Worm (Caenorhabditis elegans) whole organism, young adult: Measurements from ENCODE around the gene C02B10.3.
"Not testable (repeated sequence)": the region's sequence is repeated elsewhere in the genome, so short reads cannot be mapped to it uniquely, and the experiment has no call there.

Experiments
- F23B12.7 ChIP-seq: sonication (generic microtip); optimal IDR thresholded peaks from 2 replicates; lab custom pipeline; 2017; ENCODE audit warnings: missing genetic modification characterization, mild to moderate bottlenecking, missing compliant biosample characterization, antibody characterized with exemption, moderate library complexity; ENCODE audit not compliant: insufficient read depth
- F49E8.2 ChIP-seq: sonication (generic microtip); optimal IDR thresholded peaks from 3 replicates; lab custom pipeline; 2017; ENCODE audit warnings: missing genetic modification characterization, mild to moderate bottlenecking, missing compliant biosample characterization, antibody characterized with exemption, moderate library complexity; ENCODE audit not compliant: insufficient read depth
- ceh-100 ChIP-seq: fragments of 200-800 bp; sonication (Bioruptor generic); IDR thresholded peaks from 2 replicates; pipeline ENCODE4 v1.3.6; 2022; ENCODE audit warnings: missing genetic modification reagents, missing genetic modification characterization, missing compliant biosample characterization
- ceh-27 ChIP-seq: fragments of 200-800 bp; sonication (Bioruptor generic); optimal IDR thresholded peaks from 2 replicates; lab custom pipeline; 2018; ENCODE audit warnings: mild to moderate bottlenecking, missing genetic modification characterization, moderate library complexity, missing compliant biosample characterization
- dox-1 ChIP-seq: fragments of 200-800 bp; sonication (Bioruptor generic); IDR thresholded peaks from 2 replicates; pipeline ENCODE4 v1.3.6; 2022; ENCODE audit warnings: missing genetic modification reagents, missing genetic modification characterization, missing compliant biosample characterization
- dpl-1 ChIP-seq: fragments of 150-350 bp; optimal IDR thresholded peaks from 2 replicates; lab custom pipeline; 2014; ENCODE audit warnings: missing biosample characterization, missing genetic modification reagents, missing genetic modification characterization
- hmg-1.2 ChIP-seq: fragments of 200-800 bp; sonication (Bioruptor generic); IDR thresholded peaks from 2 replicates; pipeline ENCODE4 v1.3.6; 2022; ENCODE audit warnings: missing genetic modification reagents, missing genetic modification characterization, missing compliant biosample characterization
- sea-2 ChIP-seq: fragments of 200-800 bp; sonication (Bioruptor generic); IDR thresholded peaks from 2 replicates; pipeline ENCODE4 v1.3.6; 2022; ENCODE audit warnings: missing genetic modification characterization, missing compliant biosample characterization
- snpc-4 ChIP-seq, 5 experiments: fragments of 150-350 bp in 1 of 5; sonication (generic microtip) in 4 of 5; optimal IDR thresholded peaks; 2 replicates each; lab custom pipeline; 2014 to 2018; ENCODE audit warnings: missing genetic modification characterization in 5 of 5, missing biosample characterization in 3 of 5, antibody characterized with exemption in 2 of 5, mild to moderate bottlenecking in 2 of 5, missing compliant biosample characterization in 2 of 5, missing genotype in 2 of 5, moderate library complexity in 2 of 5, missing genetic modification reagents in 1 of 5
- sptf-2 ChIP-seq: fragments of 200-800 bp; sonication (Bioruptor generic); optimal IDR thresholded peaks from 2 replicates; lab custom pipeline; 2018; ENCODE audit warnings: mild to moderate bottlenecking, missing genetic modification characterization, missing compliant biosample characterization

DNA sequence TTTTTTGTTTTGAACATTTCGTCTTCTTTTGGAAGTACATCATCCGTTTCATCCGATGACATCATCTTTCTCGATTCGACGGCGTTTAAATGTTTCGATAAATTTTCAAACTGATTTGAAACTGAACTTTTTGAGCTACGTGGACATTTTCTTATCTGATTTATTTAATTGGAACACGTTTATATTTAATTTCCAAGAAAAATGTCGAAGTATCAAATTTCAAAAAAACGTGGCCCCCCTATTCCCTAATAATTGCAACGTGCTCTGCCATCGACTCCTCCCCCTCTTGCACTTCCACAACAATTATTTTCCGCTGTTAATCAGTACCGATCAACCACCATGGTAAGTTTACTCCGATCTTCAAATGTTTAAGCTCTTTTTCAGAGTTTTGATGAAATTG, 34.5 kb downstream of the C02B10.3 start, which contains the start of the genes R13H9.6 and rmd-6:
- not testable (repeated sequence) for TF ChIP-seq hmg-1.2 (GFP tag; lab: Robert Waterston, UW); sptf-2 (GFP tag; lab: Kevin White, UChicago); sea-2 (GFP tag; lab: Robert Waterston, UW); snpc-4 (GFP tag; optimal IDR thresholded peaks at IDR 0.05; lab: Kevin White, UChicago); snpc-4 (tag; optimal IDR thresholded peaks at IDR 0.05; lab: Kevin White, UChicago); ceh-27 (GFP tag; lab: Kevin White, UChicago); dpl-1; F23B12.7 (tag; lab: Kevin White, UChicago); dox-1 (GFP tag; lab: Robert Waterston, UW); ceh-100 (GFP tag; lab: Robert Waterston, UW); F49E8.2
